Fruit fly (Drosophila melanogaster) whole organism, embryonic: ENCODE results near the gene CG10011.

Source experiments
- Awh ChIP-seq: fragments of 200-800 bp; sonication (Bioruptor generic); IDR thresholded peaks from 2 replicates; pipeline ENCODE4, ENCODE4 v1.3.6; 2022; ENCODE audit warnings: missing biosample characterization, missing genetic modification characterization
- CG10979 ChIP-seq: fragments of 200-800 bp; sonication (Bioruptor generic); optimal IDR thresholded peaks from 2 replicates; lab custom pipeline; 2018; ENCODE audit warnings: missing biosample characterization, mild to moderate bottlenecking, missing genetic modification characterization, moderate library complexity
- CG11456 ChIP-seq: fragments of 200-800 bp; sonication (Bioruptor generic); IDR thresholded peaks from 3 replicates; pipeline ENCODE4 v1.3.6; 2022; ENCODE audit warnings: missing biosample characterization, missing genetic modification characterization
- CG14667 ChIP-seq: fragments of 200-800 bp; sonication (Bioruptor generic); IDR thresholded peaks from 2 replicates; pipeline ENCODE4 v1.3.6; 2022; ENCODE audit warnings: missing biosample characterization, missing genetic modification characterization
- CG15011 ChIP-seq: fragments of 200-800 bp; sonication (Bioruptor generic); optimal IDR thresholded peaks from 3 replicates; lab custom pipeline; 2018; ENCODE audit warnings: missing biosample characterization, mild to moderate bottlenecking, missing genetic modification characterization
- CG15514 ChIP-seq: fragments of 200-800 bp; sonication (Bioruptor generic); optimal IDR thresholded peaks from 3 replicates; lab custom pipeline; 2017; ENCODE audit warnings: missing biosample characterization, missing genetic modification characterization, mild to moderate bottlenecking, moderate library complexity, missing genetic modification reagents
- CG16779 ChIP-seq: fragments of 200-800 bp; sonication (Bioruptor generic); IDR thresholded peaks from 2 replicates; pipeline ENCODE4 v1.3.6; 2022; ENCODE audit warnings: missing biosample characterization, missing genetic modification characterization
- CG16813 ChIP-seq: fragments of 200-800 bp; sonication (Bioruptor generic); IDR thresholded peaks from 3 replicates; pipeline ENCODE4 v1.3.6; 2022; ENCODE audit warnings: missing biosample characterization, missing genetic modification characterization; ENCODE audit not compliant: partially characterized antibody
- CG16815 ChIP-seq: fragments of 200-800 bp; sonication (Bioruptor generic); optimal IDR thresholded peaks from 3 replicates; lab custom pipeline; 2017; ENCODE audit warnings: missing biosample characterization, mild to moderate bottlenecking, missing genetic modification characterization
- CG18619 ChIP-seq: fragments of 200-800 bp; sonication (Bioruptor generic); optimal IDR thresholded peaks from 3 replicates; lab custom pipeline; 2017; ENCODE audit warnings: missing biosample characterization, mild to moderate bottlenecking, missing genetic modification characterization
- CG2199 ChIP-seq: fragments of 200-800 bp; sonication (Bioruptor generic); IDR thresholded peaks from 3 replicates; pipeline ENCODE4 v1.3.6; 2022; ENCODE audit warnings: missing biosample characterization, missing genetic modification characterization
- CG31388 ChIP-seq: fragments of 200-800 bp; sonication (Bioruptor generic); optimal IDR thresholded peaks from 2 replicates; lab custom pipeline; 2016; ENCODE audit warnings: missing biosample characterization, missing genetic modification characterization
- CG32767 ChIP-seq: fragments of 200-800 bp; sonication (Bioruptor generic); IDR thresholded peaks from 2 replicates; pipeline ENCODE4 v1.3.6; 2022; ENCODE audit warnings: missing biosample characterization, missing genetic modification characterization
- CG5245 ChIP-seq: fragments of 200-800 bp; sonication (Bioruptor generic); optimal IDR thresholded peaks from 3 replicates; lab custom pipeline; 2016; ENCODE audit warnings: missing biosample characterization, missing genetic modification characterization
- CG6175 ChIP-seq: fragments of 200-800 bp; sonication (Bioruptor generic); IDR thresholded peaks from 3 replicates; pipeline ENCODE4 v1.3.6; 2022; ENCODE audit warnings: missing biosample characterization, missing genetic modification characterization
- CG7928 ChIP-seq: fragments of 200-800 bp; sonication (Bioruptor generic); optimal IDR thresholded peaks from 2 replicates; lab custom pipeline; 2017; ENCODE audit warnings: missing biosample characterization, mild to moderate bottlenecking, missing genetic modification characterization
- CG8089 ChIP-seq: fragments of 200-800 bp; sonication (Bioruptor generic); optimal IDR thresholded peaks from 3 replicates; lab custom pipeline; 2016; ENCODE audit warnings: missing biosample characterization, missing genetic modification characterization
- CG8388 ChIP-seq: fragments of 200-800 bp; sonication (Bioruptor generic); optimal IDR thresholded peaks from 2 replicates; lab custom pipeline; 2019; ENCODE audit warnings: missing biosample characterization, mild to moderate bottlenecking, missing genetic modification characterization, moderate library complexity
- Dip3 ChIP-seq: fragments of 200-800 bp; sonication (Bioruptor generic); optimal IDR thresholded peaks from 3 replicates; lab custom pipeline; 2016; ENCODE audit warnings: missing biosample characterization, missing genetic modification characterization
- E2f1 ChIP-seq: fragments of 200-800 bp; sonication (Bioruptor generic); IDR thresholded peaks from 2 replicates; pipeline ENCODE4 v1.3.6; 2022; ENCODE audit warnings: missing biosample characterization, missing genetic modification characterization
- HHEX ChIP-seq: fragments of 200-800 bp; sonication (Bioruptor generic); optimal IDR thresholded peaks from 3 replicates; lab custom pipeline; 2017; ENCODE audit warnings: missing biosample characterization, mild to moderate bottlenecking, missing genetic modification characterization, missing genetic modification reagents
- HLHmδ ChIP-seq: fragments of 200-800 bp; sonication (Bioruptor generic); optimal IDR thresholded peaks from 2 replicates; lab custom pipeline; 2018; ENCODE audit warnings: missing biosample characterization, mild to moderate bottlenecking, missing genetic modification characterization, moderate library complexity
- Hey ChIP-seq: fragments of 200-800 bp; sonication (Bioruptor generic); optimal IDR thresholded peaks from 3 replicates; lab custom pipeline; 2018; ENCODE audit warnings: missing biosample characterization, mild to moderate bottlenecking, missing genetic modification characterization
- Hr3 ChIP-seq: fragments of 200-800 bp; sonication (Bioruptor generic); optimal IDR thresholded peaks from 3 replicates; lab custom pipeline; 2016; ENCODE audit warnings: missing biosample characterization, missing genetic modification characterization
- Lhr ChIP-seq: fragments of 200-800 bp; sonication (Bioruptor generic); optimal IDR thresholded peaks from 3 replicates; lab custom pipeline; 2017; ENCODE audit warnings: mild to moderate bottlenecking, missing biosample characterization, missing genetic modification reagents, missing genetic modification characterization
- Optix ChIP-seq: fragments of 200-800 bp; sonication (Bioruptor generic); IDR thresholded peaks from 3 replicates; pipeline ENCODE4 v1.3.6; 2022; ENCODE audit warnings: missing biosample characterization, missing genetic modification characterization
- Rfx ChIP-seq: fragments of 200-800 bp; sonication (Bioruptor generic); IDR thresholded peaks from 2 replicates; pipeline ENCODE4 v1.3.6; 2022; ENCODE audit warnings: missing biosample characterization, missing genetic modification characterization
- Rx ChIP-seq: fragments of 200-800 bp; sonication (Bioruptor generic); IDR thresholded peaks from 2 replicates; pipeline ENCODE4 v1.3.6; 2022; ENCODE audit warnings: missing biosample characterization, missing genetic modification characterization
- Xbp1 ChIP-seq: fragments of 200-800 bp; sonication (Bioruptor generic); optimal IDR thresholded peaks from 3 replicates; lab custom pipeline; 2016; ENCODE audit warnings: missing biosample characterization, mild to moderate bottlenecking, missing genetic modification characterization
- Xrp1 ChIP-seq: fragments of 200-800 bp; sonication (Bioruptor generic); IDR thresholded peaks from 2 replicates; pipeline ENCODE4 v1.3.6; 2022; ENCODE audit warnings: missing biosample characterization, missing genetic modification characterization
- ac ChIP-seq: fragments of 200-800 bp; sonication (Bioruptor generic); optimal IDR thresholded peaks from 3 replicates; lab custom pipeline; 2017; ENCODE audit warnings: missing biosample characterization, mild to moderate bottlenecking, missing genetic modification characterization
- amos ChIP-seq: fragments of 200-800 bp; sonication (Bioruptor generic); IDR thresholded peaks from 2 replicates; pipeline ENCODE4 v1.3.6; 2022; ENCODE audit warnings: missing biosample characterization, missing genetic modification characterization; ENCODE audit not compliant: partially characterized antibody
- caup ChIP-seq: fragments of 200-800 bp; sonication (Bioruptor generic); optimal IDR thresholded peaks from 3 replicates; lab custom pipeline; 2017; ENCODE audit warnings: missing biosample characterization, mild to moderate bottlenecking, missing genetic modification characterization, moderate library complexity; ENCODE audit not compliant: severe bottlenecking
- esg ChIP-seq: fragments of 200-800 bp; sonication (Bioruptor generic); conservative IDR thresholded peaks from 2 replicates; pipeline ENCODE4 v1.3.6; 2022; ENCODE audit warnings: missing biosample characterization, missing genetic modification characterization
- ewg ChIP-seq: fragments of 200-800 bp; sonication (Bioruptor generic); optimal IDR thresholded peaks from 3 replicates; lab custom pipeline; 2017; ENCODE audit warnings: mild to moderate bottlenecking, missing biosample characterization, missing genetic modification reagents, missing genetic modification characterization
- fd102C ChIP-seq: fragments of 200-800 bp; sonication (Bioruptor generic); optimal IDR thresholded peaks from 2 replicates; lab custom pipeline; 2018; ENCODE audit warnings: missing biosample characterization, mild to moderate bottlenecking, missing genetic modification characterization, moderate library complexity
- fd96Cb ChIP-seq: fragments of 200-800 bp; sonication (Bioruptor generic); optimal IDR thresholded peaks from 2 replicates; lab custom pipeline; 2018; ENCODE audit warnings: missing biosample characterization, mild to moderate bottlenecking, missing genetic modification characterization, moderate library complexity
- gro ChIP-seq: fragments of 200-800 bp; sonication (Bioruptor generic); optimal IDR thresholded peaks from 2 replicates; lab custom pipeline; 2016; ENCODE audit warnings: missing biosample characterization, missing genetic modification characterization
- h ChIP-seq: fragments of >200 bp; optimal IDR thresholded peaks from 2 replicates; lab custom pipeline; 2017
- ham ChIP-seq: fragments of 200-800 bp; sonication (Bioruptor generic); IDR thresholded peaks from 2 replicates; pipeline ENCODE4 v1.3.6; 2022; ENCODE audit warnings: missing biosample characterization, missing genetic modification characterization
- mld ChIP-seq: fragments of 200-800 bp; sonication (Bioruptor generic); IDR thresholded peaks from 3 replicates; pipeline ENCODE4 v1.3.6; 2022; ENCODE audit warnings: missing biosample characterization, missing genetic modification characterization; ENCODE audit not compliant: partially characterized antibody
- otp ChIP-seq: fragments of 200-800 bp; sonication (Bioruptor generic); IDR thresholded peaks from 3 replicates; pipeline ENCODE4, ENCODE4 v1.3.6; 2022; ENCODE audit warnings: missing biosample characterization, missing genetic modification characterization
- peb ChIP-seq: fragments of 200-800 bp; sonication (Bioruptor generic); IDR thresholded peaks from 2 replicates; pipeline ENCODE4 v1.3.6; 2022; ENCODE audit warnings: missing biosample characterization, missing genetic modification characterization
- pho ChIP-seq: fragments of 200-800 bp; sonication (Bioruptor generic); optimal IDR thresholded peaks from 2 replicates; lab custom pipeline; 2016; ENCODE audit warnings: missing biosample characterization, missing genetic modification characterization
- pzg ChIP-seq: fragments of 200-800 bp; sonication (Bioruptor generic); optimal IDR thresholded peaks from 3 replicates; lab custom pipeline; 2018; ENCODE audit warnings: missing biosample characterization, mild to moderate bottlenecking, missing genetic modification characterization, moderate library complexity
- run ChIP-seq: fragments of 200-800 bp; sonication (Bioruptor generic); optimal IDR thresholded peaks from 3 replicates; lab custom pipeline; 2018; ENCODE audit warnings: missing biosample characterization, mild to moderate bottlenecking, missing genetic modification characterization
- salm ChIP-seq: fragments of 200-800 bp; sonication (Bioruptor generic); optimal IDR thresholded peaks from 2 replicates; lab custom pipeline; 2018; ENCODE audit warnings: missing biosample characterization, mild to moderate bottlenecking, missing genetic modification characterization
- sisA ChIP-seq: fragments of 200-800 bp; sonication (Bioruptor generic); IDR thresholded peaks from 2 replicates; pipeline ENCODE4 v1.3.6; 2022; ENCODE audit warnings: missing biosample characterization, missing genetic modification characterization
- slou ChIP-seq: fragments of 200-800 bp; sonication (Bioruptor generic); optimal IDR thresholded peaks from 3 replicates; lab custom pipeline; 2016; ENCODE audit warnings: missing biosample characterization, missing genetic modification characterization
- tna ChIP-seq: fragments of 200-800 bp; sonication (Bioruptor generic); IDR thresholded peaks from 2 replicates; pipeline ENCODE4 v1.3.6; 2022; ENCODE audit warnings: missing biosample characterization, missing genetic modification characterization; ENCODE audit not compliant: partially characterized antibody
- vvl ChIP-seq: fragments of 200-800 bp; sonication (Bioruptor generic); IDR thresholded peaks from 2 replicates; pipeline ENCODE4 v1.3.6; 2022; ENCODE audit warnings: missing biosample characterization, missing genetic modification characterization

CG10011 gene

DNA sequence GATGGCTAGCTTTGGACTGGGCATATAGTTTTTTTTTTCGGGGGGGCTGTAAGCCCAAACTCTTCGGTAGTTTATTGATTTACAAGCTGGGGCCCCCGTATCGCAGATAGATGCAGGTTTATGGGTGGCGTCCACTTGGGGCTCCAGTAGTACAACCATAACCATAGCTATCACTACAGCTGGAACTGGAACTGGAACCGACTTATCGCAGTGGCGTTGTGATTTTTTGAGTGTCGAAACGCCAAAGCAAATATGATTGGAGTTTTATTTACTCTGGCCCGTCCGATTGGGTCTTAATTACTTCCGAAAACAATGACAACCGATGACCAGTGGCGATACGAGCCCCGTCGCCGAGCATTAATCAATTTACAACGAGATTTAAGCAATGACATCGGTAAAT, 44.4 kb downstream of the CG10011 start (continued):
- TF ChIP-seq CG16779 (GFP tag; lab: Robert Waterston, UW) (no peak), slou (GFP tag; lab: Kevin White, UChicago) (no peak), sisA (GFP tag; lab: Robert Waterston, UW) (no peak), Awh (peak; percentile 44; the same call in 1 of the 2 replicates), fd102C (no peak), esg (GFP tag; lab: Robert Waterston, UW) (no peak), caup (GFP tag; lab: Kevin White, UChicago) (peak; percentile 6), CG16813 (GFP tag; lab: Robert Waterston, UW) (no peak), pho (GFP tag; lab: Kevin White, UChicago) (no peak), CG5245 (no peak), Rfx (GFP tag; lab: Robert Waterston, UW) (no peak; the same call in 1 of the 2 replicates), Lhr (GFP tag; lab: Kevin White, UChicago) (no peak), Hr3 (GFP tag; lab: Kevin White, UChicago) (no peak), CG11456 (0 out of 3 replicates have a peak, but pooled peaks have one; percentile 31), Xbp1 (GFP tag; lab: Kevin White, UChicago) (no peak), salm (tag; lab: Kevin White, UChicago) (peak; percentile 58), CG32767 (GFP tag; lab: Robert Waterston, UW) (0 out of 2 replicates have a peak, but pooled peaks have one; percentile 37), gro (GFP tag; lab: Kevin White, UChicago) (no peak), ac (GFP tag; lab: Kevin White, UChicago) (no peak), ewg (GFP tag; lab: Kevin White, UChicago) (no peak), E2f1 (GFP tag; lab: Robert Waterston, UW) (no peak), Xrp1 (GFP tag; lab: Robert Waterston, UW) (peak; percentile 68), pzg (GFP tag; lab: Kevin White, UChicago) (no peak), CG6175 (GFP tag; lab: Robert Waterston, UW) (no peak), CG15514 (peak; percentile 92), otp (GFP tag; lab: Robert Waterston, UW) (peak; percentile 79; the same call in 2 of the 3 replicates), peb (GFP tag; lab: Robert Waterston, UW) (no peak), run (tag; lab: Kevin White, UChicago) (no peak), vvl (GFP tag; lab: Robert Waterston, UW) (peak; percentile 46; the same call in 1 of the 2 replicates), fd96Cb (no peak), Hey (peak; percentile 31), Dip3 (GFP tag; lab: Kevin White, UChicago) (no peak), CG8089 (GFP tag; lab: Kevin White, UChicago) (peak; percentile 2), CG31388 (GFP tag; lab: Kevin White, UChicago) (no peak), CG2199 (GFP tag; lab: Robert Waterston, UW) (peak; percentile 67; the same call in 1 of the 3 replicates), Rx (GFP tag; lab: Robert Waterston, UW) (no peak), ham (GFP tag; lab: Robert Waterston, UW) (no peak), amos (GFP tag; lab: Robert Waterston, UW) (no peak), h (lab: Kevin White, UChicago) (no peak), CG16815 (GFP tag; lab: Kevin White, UChicago) (no peak), mld (GFP tag; lab: Robert Waterston, UW) (no peak), CG18619 (GFP tag; lab: Kevin White, UChicago) (peak; percentile 51), CG7928 (GFP tag; lab: Kevin White, UChicago) (no peak), tna (GFP tag; lab: Robert Waterston, UW) (no peak), HLHmδ (GFP tag; lab: Kevin White, UChicago) (no peak), CG10979 (tag; lab: Kevin White, UChicago) (peak; percentile 24), Optix (GFP tag; lab: Robert Waterston, UW) (no peak), CG8388 (GFP tag; lab: Kevin White, UChicago) (peak; percentile 28), CG14667 (GFP tag; lab: Robert Waterston, UW) (no peak), CG15011 (GFP tag; lab: Kevin White, UChicago) (peak; percentile 47), HHEX (GFP tag; lab: Kevin White, UChicago) (peak; percentile 49)
